Worm (Caenorhabditis elegans) whole organism, young adult: ENCODE results near the gene F10C5.3.
A peak's percentile ranks its signal among the peaks of the same experiment; 100 is the strongest.

ENCODE experiments used
- C06A6.2 ChIP-seq: fragments of 200-800 bp; sonication (Bioruptor generic); conservative IDR thresholded peaks from 2 replicates; pipeline ENCODE4 v1.3.6; 2022; ENCODE audit warnings: missing genetic modification characterization, missing compliant biosample characterization
- D2030.7 ChIP-seq: fragments of 200-800 bp; sonication (Bioruptor generic); IDR thresholded peaks from 2 replicates; pipeline ENCODE4 v1.3.6; 2022; ENCODE audit warnings: missing genetic modification reagents, missing genetic modification characterization, missing compliant biosample characterization
- F10E7.11 ChIP-seq: sonication (generic microtip); optimal IDR thresholded peaks from 2 replicates; lab custom pipeline; 2017; ENCODE audit warnings: mild to moderate bottlenecking, missing genetic modification characterization, moderate library complexity, missing compliant biosample characterization
- F23B12.7 ChIP-seq: sonication (generic microtip); optimal IDR thresholded peaks from 2 replicates; lab custom pipeline; 2017; ENCODE audit warnings: missing genetic modification characterization, mild to moderate bottlenecking, missing compliant biosample characterization, antibody characterized with exemption, moderate library complexity; ENCODE audit not compliant: insufficient read depth
- F52B5.7 ChIP-seq: sonication (generic microtip); optimal IDR thresholded peaks from 2 replicates; lab custom pipeline; 2016; ENCODE audit warnings: mild to moderate bottlenecking, missing genetic modification characterization, missing compliant biosample characterization
- T26A5.8 ChIP-seq: sonication (generic microtip); optimal IDR thresholded peaks from 2 replicates; lab custom pipeline; 2016; ENCODE audit warnings: missing genetic modification characterization, missing compliant biosample characterization
- Y53F4B.3 ChIP-seq: fragments of 200-800 bp; sonication (Bioruptor generic); IDR thresholded peaks from 2 replicates; pipeline ENCODE4 v1.3.6; 2022; ENCODE audit warnings: missing genetic modification reagents, missing genetic modification characterization, missing compliant biosample characterization
- Y56A3A.18 ChIP-seq: fragments of 200-800 bp; sonication (Bioruptor generic); IDR thresholded peaks from 2 replicates; pipeline ENCODE4 v1.3.6; 2022; ENCODE audit warnings: missing genetic modification reagents, missing genetic modification characterization, missing compliant biosample characterization
- akir-1 ChIP-seq: fragments of 200-800 bp; sonication (Bioruptor generic); optimal IDR thresholded peaks from 2 replicates; lab custom pipeline; 2018; ENCODE audit warnings: mild to moderate bottlenecking, missing genetic modification characterization, moderate library complexity, missing compliant biosample characterization
- aptf-3 ChIP-seq: fragments of 200-800 bp; sonication (Bioruptor generic); IDR thresholded peaks from 2 replicates; pipeline ENCODE4 v1.3.6; 2022; ENCODE audit warnings: missing genetic modification characterization, missing compliant biosample characterization
- attf-3 ChIP-seq: fragments of 200-800 bp; sonication (Bioruptor generic); conservative IDR thresholded peaks from 2 replicates; pipeline ENCODE4 v1.3.6; 2022; ENCODE audit warnings: missing genetic modification reagents, missing genetic modification characterization, missing compliant biosample characterization
- attf-5 ChIP-seq: fragments of 200-800 bp; sonication (Bioruptor generic); optimal IDR thresholded peaks from 2 replicates; lab custom pipeline; 2018; ENCODE audit warnings: mild to moderate bottlenecking, missing genetic modification characterization, missing compliant biosample characterization
- attf-6 ChIP-seq: fragments of 200-800 bp; sonication (Bioruptor generic); IDR thresholded peaks from 2 replicates; pipeline ENCODE4 v1.3.6; 2022; ENCODE audit warnings: missing genetic modification reagents, missing genetic modification characterization, missing compliant biosample characterization
- bed-1 ChIP-seq: fragments of 200-800 bp; sonication (Bioruptor generic); IDR thresholded peaks from 2 replicates; pipeline ENCODE4 v1.3.6; 2022; ENCODE audit warnings: missing genetic modification reagents, missing genetic modification characterization, missing compliant biosample characterization
- bed-2 ChIP-seq: fragments of 200-800 bp; sonication (Bioruptor generic); IDR thresholded peaks from 2 replicates; pipeline ENCODE4 v1.3.6; 2022; ENCODE audit warnings: missing genetic modification reagents, missing genetic modification characterization, missing compliant biosample characterization
- ccch-3 ChIP-seq: fragments of 200-800 bp; sonication (Bioruptor generic); optimal IDR thresholded peaks from 2 replicates; lab custom pipeline; 2018; ENCODE audit warnings: mild to moderate bottlenecking, missing genetic modification characterization, missing compliant biosample characterization
- cebp-1 ChIP-seq, 2 experiments: fragments of 200-800 bp in 1 of 2; sonication (Bioruptor generic) in 1 of 2; sonication (generic microtip) in 1 of 2; IDR thresholded peaks in 1 of 2; optimal IDR thresholded peaks in 1 of 2; 2 replicates each; pipeline versions ENCODE4 v1.3.6 to Lab custom; 2017 to 2022; ENCODE audit warnings: missing compliant biosample characterization in 2 of 2, missing genetic modification characterization in 2 of 2, mild to moderate bottlenecking in 1 of 2, missing genetic modification reagents in 1 of 2, moderate library complexity in 1 of 2
- cebp-2 ChIP-seq: fragments of 200-800 bp; sonication (Bioruptor generic); IDR thresholded peaks from 2 replicates; pipeline ENCODE4 v1.3.6; 2022; ENCODE audit warnings: missing genetic modification characterization, missing compliant biosample characterization
- ceh-27 ChIP-seq: fragments of 200-800 bp; sonication (Bioruptor generic); optimal IDR thresholded peaks from 2 replicates; lab custom pipeline; 2018; ENCODE audit warnings: mild to moderate bottlenecking, missing genetic modification characterization, moderate library complexity, missing compliant biosample characterization
- ceh-79 ChIP-seq: sonication (generic microtip); optimal IDR thresholded peaks from 2 replicates; lab custom pipeline; 2017; ENCODE audit warnings: mild to moderate bottlenecking, missing genetic modification characterization, missing compliant biosample characterization
- chd-7 ChIP-seq: sonication (generic microtip); optimal IDR thresholded peaks from 2 replicates; lab custom pipeline; 2016; ENCODE audit warnings: mild to moderate bottlenecking, missing genetic modification characterization, moderate library complexity, missing compliant biosample characterization
- dpff-1 ChIP-seq: sonication (generic microtip); optimal IDR thresholded peaks from 2 replicates; lab custom pipeline; 2017; ENCODE audit warnings: mild to moderate bottlenecking, missing genetic modification characterization, missing compliant biosample characterization
- dpl-1 ChIP-seq: fragments of 150-350 bp; optimal IDR thresholded peaks from 2 replicates; lab custom pipeline; 2014; ENCODE audit warnings: missing biosample characterization, missing genetic modification reagents, missing genetic modification characterization
- ets-4 ChIP-seq: fragments of 200-800 bp; sonication (Bioruptor generic); optimal IDR thresholded peaks from 2 replicates; lab custom pipeline; 2018; ENCODE audit warnings: mild to moderate bottlenecking, missing genetic modification characterization, missing compliant biosample characterization
- gei-17 ChIP-seq: fragments of 200-800 bp; sonication (Bioruptor generic); optimal IDR thresholded peaks from 2 replicates; lab custom pipeline; 2018; ENCODE audit warnings: mild to moderate bottlenecking, missing genetic modification characterization, missing compliant biosample characterization
- hmg-20 ChIP-seq: fragments of 200-800 bp; sonication (Bioruptor generic); IDR thresholded peaks from 2 replicates; pipeline ENCODE4 v1.3.6; 2022; ENCODE audit warnings: missing genetic modification reagents, missing genetic modification characterization, missing compliant biosample characterization
- let-607 ChIP-seq, 2 experiments: fragments of 200-800 bp in 1 of 2; sonication (Bioruptor generic) in 1 of 2; sonication (generic microtip) in 1 of 2; optimal IDR thresholded peaks; 2 replicates each; lab custom pipeline; 2016 to 2018; ENCODE audit warnings: mild to moderate bottlenecking in 2 of 2, missing compliant biosample characterization in 2 of 2, missing genetic modification characterization in 2 of 2, moderate library complexity in 2 of 2, missing genotype in 1 of 2
- lin-26 ChIP-seq: fragments of 200-800 bp; sonication (Bioruptor generic); IDR thresholded peaks from 2 replicates; pipeline ENCODE4 v1.3.6; 2022; ENCODE audit warnings: missing genetic modification reagents, missing genetic modification characterization, missing compliant biosample characterization
- madf-3 ChIP-seq: fragments of 200-800 bp; sonication (Bioruptor generic); IDR thresholded peaks from 2 replicates; pipeline ENCODE4 v1.3.6; 2022; ENCODE audit warnings: missing genetic modification reagents, missing genetic modification characterization, missing compliant biosample characterization
- madf-8 ChIP-seq: fragments of 200-800 bp; sonication (Bioruptor generic); conservative IDR thresholded peaks from 2 replicates; pipeline ENCODE4 v1.3.6; 2022; ENCODE audit warnings: missing genetic modification reagents, missing genetic modification characterization, missing compliant biosample characterization
- mcd-1 ChIP-seq: fragments of 200-800 bp; sonication (Bioruptor generic); IDR thresholded peaks from 2 replicates; pipeline ENCODE4 v1.3.6; 2022; ENCODE audit warnings: missing genetic modification reagents, missing genetic modification characterization, missing compliant biosample characterization
- mel-28 ChIP-seq: sonication (generic microtip); optimal IDR thresholded peaks from 2 replicates; lab custom pipeline; 2016; ENCODE audit warnings: borderline replicate concordance, mild to moderate bottlenecking, missing genetic modification characterization, missing compliant biosample characterization
- mes-4 ChIP-seq: sonication (generic microtip); optimal IDR thresholded peaks from 2 replicates; lab custom pipeline; 2016; ENCODE audit warnings: missing genotype, missing genetic modification characterization, missing compliant biosample characterization
- nfyb-1 ChIP-seq: fragments of 200-800 bp; sonication (Bioruptor generic); IDR thresholded peaks from 2 replicates; pipeline ENCODE4 v1.3.6; 2022; ENCODE audit warnings: missing genetic modification reagents, missing genetic modification characterization, missing compliant biosample characterization
- nhr-179 ChIP-seq: sonication (generic microtip); optimal IDR thresholded peaks from 2 replicates; lab custom pipeline; 2016; ENCODE audit warnings: mild to moderate bottlenecking, missing genetic modification characterization, missing compliant biosample characterization
- nhr-80 ChIP-seq: sonication (generic microtip); optimal IDR thresholded peaks from 2 replicates; lab custom pipeline; 2016; ENCODE audit warnings: missing genetic modification characterization, missing compliant biosample characterization
- nhr-90 ChIP-seq: sonication (generic microtip); optimal IDR thresholded peaks from 2 replicates; lab custom pipeline; 2016; ENCODE audit warnings: missing genotype, mild to moderate bottlenecking, missing genetic modification characterization, missing compliant biosample characterization
- pbrm-1 ChIP-seq: fragments of 200-800 bp; sonication (Bioruptor generic); IDR thresholded peaks from 2 replicates; pipeline ENCODE4 v1.3.6; 2022; ENCODE audit warnings: missing genetic modification reagents, missing genetic modification characterization, missing compliant biosample characterization
- snpc-4 ChIP-seq, 5 experiments: fragments of 150-350 bp in 1 of 5; sonication (generic microtip) in 4 of 5; optimal IDR thresholded peaks; 2 replicates each; lab custom pipeline; 2014 to 2018; ENCODE audit warnings: missing genetic modification characterization in 5 of 5, missing biosample characterization in 3 of 5, antibody characterized with exemption in 2 of 5, mild to moderate bottlenecking in 2 of 5, missing compliant biosample characterization in 2 of 5, missing genotype in 2 of 5, moderate library complexity in 2 of 5, missing genetic modification reagents in 1 of 5
- tbx-9 ChIP-seq: sonication (generic microtip); optimal IDR thresholded peaks from 2 replicates; lab custom pipeline; 2016; ENCODE audit warnings: borderline replicate concordance, missing genetic modification characterization, inconsistent platforms, missing compliant biosample characterization
- unc-62 ChIP-seq: fragments of 150-350 bp; optimal IDR thresholded peaks from 2 replicates; lab custom pipeline; 2014; ENCODE audit warnings: missing biosample characterization, missing genetic modification reagents, missing genetic modification characterization
- xnd-1 ChIP-seq: sonication (generic microtip); optimal IDR thresholded peaks from 2 replicates; lab custom pipeline; 2016; ENCODE audit warnings: missing genotype, missing genetic modification reagents, missing genetic modification characterization, missing compliant biosample characterization
- zfh-2 ChIP-seq: fragments of 200-800 bp; sonication (Bioruptor generic); conservative IDR thresholded peaks from 2 replicates; pipeline ENCODE4 v1.3.6; 2022; ENCODE audit warnings: missing genetic modification reagents, missing genetic modification characterization, missing compliant biosample characterization
- ztf-22 ChIP-seq: fragments of 200-800 bp; sonication (Bioruptor generic); optimal IDR thresholded peaks from 2 replicates; lab custom pipeline; 2018; ENCODE audit warnings: mild to moderate bottlenecking, missing genetic modification characterization, moderate library complexity, missing compliant biosample characterization
- ztf-25 ChIP-seq: fragments of 200-800 bp; sonication (Bioruptor generic); IDR thresholded peaks from 2 replicates; pipeline ENCODE4 v1.3.6; 2022; ENCODE audit warnings: missing genetic modification reagents, missing genetic modification characterization, missing compliant biosample characterization
- ztf-3 ChIP-seq: fragments of 200-800 bp; sonication (Bioruptor generic); optimal IDR thresholded peaks from 2 replicates; lab custom pipeline; 2018; ENCODE audit warnings: mild to moderate bottlenecking, missing genetic modification characterization, missing compliant biosample characterization

F10C5.3 gene

DNA sequence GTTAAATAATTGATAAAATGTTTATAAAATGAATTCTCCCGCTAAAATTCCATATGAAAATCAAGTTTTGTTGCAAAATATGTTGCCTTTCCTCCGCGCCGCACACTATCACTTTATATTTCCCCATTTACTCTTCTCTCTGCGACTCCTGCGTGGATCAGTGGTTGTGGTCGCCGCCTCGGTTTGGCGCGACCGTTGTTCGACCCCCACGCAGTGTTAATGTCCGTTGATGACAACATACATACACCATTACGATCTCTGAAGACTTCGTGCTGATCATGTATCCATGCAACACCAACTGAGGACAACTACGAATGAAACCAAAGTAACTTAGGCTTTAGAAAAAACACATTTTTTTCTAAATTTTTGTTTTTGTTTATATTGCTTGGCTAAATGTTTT is 18.9 kb downstream of the F10C5.3 start (continued):
- TF ChIP-seq ztf-3 (GFP tag; lab: Kevin White, UChicago) (peak; percentile 56), dpl-1 (GFP tag; lab: Kevin White, UChicago) (peak; percentile 33), gei-17 (GFP tag; lab: Kevin White, UChicago) (peak; percentile 43), chd-7 (tag; lab: Kevin White, UChicago) (peak; percentile 92), nhr-80 (tag; lab: Kevin White, UChicago) (peak; percentile 63), cebp-1 (GFP tag; IDR thresholded peaks at IDR 0.05; lab: Robert Waterston, UW) (peak; percentile 45; the same call in 1 of the 2 replicates), cebp-1 (tag; optimal IDR thresholded peaks at IDR 0.05; lab: Kevin White, UChicago) (peak; percentile 84), pbrm-1 (GFP tag; lab: Robert Waterston, UW) (peak; percentile 69), tbx-9 (tag; lab: Kevin White, UChicago) (no peak), madf-8 (GFP tag; lab: Robert Waterston, UW) (0 out of 2 replicates have a peak, but pooled peaks have one; percentile 22), mes-4 (tag; lab: Kevin White, UChicago) (peak; percentile 58), F52B5.7 (tag; lab: Kevin White, UChicago) (peak; percentile 96), F23B12.7 (no peak), dpff-1 (tag; lab: Kevin White, UChicago) (peak; percentile 29), attf-3 (GFP tag; lab: Robert Waterston, UW) (peak; percentile 76), T26A5.8 (tag; lab: Kevin White, UChicago) (peak; percentile 85), xnd-1 (tag; lab: Kevin White, UChicago) (no peak), mel-28 (tag; lab: Kevin White, UChicago) (peak; percentile 79), ceh-27 (GFP tag; lab: Kevin White, UChicago) (peak; percentile 89), bed-2 (GFP tag; lab: Robert Waterston, UW) (no peak), F10E7.11 (tag; lab: Kevin White, UChicago) (peak; percentile 54), zfh-2 (peak; percentile 70; the same call in 1 of the 2 replicates), akir-1 (GFP tag; lab: Kevin White, UChicago) (no peak), attf-6 (GFP tag; lab: Robert Waterston, UW) (peak; percentile 68; the same call in 1 of the 2 replicates), nfyb-1 (GFP tag; lab: Robert Waterston, UW) (peak; percentile 88), let-607 (tag; optimal IDR thresholded peaks at IDR 0.05; lab: Kevin White, UChicago) (peak; percentile 57 to 81), mcd-1 (peak; percentile 79), snpc-4 (GFP tag; optimal IDR thresholded peaks at IDR 0.05; lab: Kevin White, UChicago) (peak; percentile 74), snpc-4 (tag; optimal IDR thresholded peaks at IDR 0.05; lab: Kevin White, UChicago) (peak; percentile 43 to 88 (median 60)), D2030.7 (peak; percentile 87), Y53F4B.3 (GFP tag; lab: Robert Waterston, UW) (0 out of 2 replicates have a peak, but pooled peaks have one; percentile 8), lin-26 (peak; percentile 93), cebp-2 (GFP tag; lab: Robert Waterston, UW) (peak; percentile 73; the same call in 1 of the 2 replicates), unc-62 (GFP tag; lab: Kevin White, UChicago) (no peak), C06A6.2 (peak; percentile 57), ztf-25 (GFP tag; lab: Robert Waterston, UW) (peak; percentile 95), ceh-79 (tag; lab: Kevin White, UChicago) (peak; percentile 92), nhr-90 (tag; lab: Kevin White, UChicago) (peak; percentile 94), ccch-3 (peak; percentile 36), ztf-22 (GFP tag; lab: Kevin White, UChicago) (peak; percentile 67), madf-3 (no peak), ets-4 (GFP tag; lab: Kevin White, UChicago) (peak; percentile 78), Y56A3A.18 (peak; percentile 85; the same call in 1 of the 2 replicates), bed-1 (0 out of 2 replicates have a peak, but pooled peaks have one; percentile 71), nhr-179 (tag; lab: Kevin White, UChicago) (peak; percentile 56), aptf-3 (0 out of 2 replicates have a peak, but pooled peaks have one; percentile 78), attf-5 (GFP tag; lab: Kevin White, UChicago) (peak; percentile 75), hmg-20 (0 out of 2 replicates have a peak, but pooled peaks have one; percentile 29)
